Fruit fly (Drosophila melanogaster): ENCODE measurements around the gene crn.
A peak's percentile ranks its signal among the peaks of the same experiment; 100 is the strongest.

Gene crn

dm6 chrX:2293294-2293988 is 43.7 kb upstream of the crn start, which contains the start of gene CG2865 (continued):
- TF ChIP-seq Pdp1 (GFP tag; optimal IDR thresholded peaks at IDR 0.05) (peak; percentile 90 to 93), rib (GFP tag; IDR thresholded peaks at IDR 0.05) (peak; percentile 73), Poxn (GFP tag; IDR thresholded peaks at IDR 0.05) (peak; percentile 26; the same call in 1 of the 2 replicates), gro (GFP tag; optimal IDR thresholded peaks at IDR 0.05) (peak; percentile 94), Jarid2 (GFP tag; optimal IDR thresholded peaks at IDR 0.05) (peak; percentile 93), CG34376 (GFP tag; optimal IDR thresholded peaks at IDR 0.05) (peak; percentile 98), CG12155 (GFP tag; optimal IDR thresholded peaks at IDR 0.05) (peak; percentile 89), CG2712 (tag; optimal IDR thresholded peaks at IDR 0.05) (peak; percentile 96), CG17912 (GFP tag; optimal IDR thresholded peaks at IDR 0.05) (peak; percentile 37), CG12744 (GFP tag; optimal IDR thresholded peaks at IDR 0.05) (peak; percentile 80), CG10654 (GFP tag; optimal IDR thresholded peaks at IDR 0.05) (peak; percentile 81), gsb (GFP tag; IDR thresholded peaks at IDR 0.05) (peak; percentile 69), run (tag; optimal IDR thresholded peaks at IDR 0.05) (peak; percentile 95), NFAT (GFP tag; IDR thresholded peaks at IDR 0.05) (peak; percentile 63), hkb (optimal IDR thresholded peaks at IDR 0.05) (no peak), hkb (GFP tag; IDR thresholded peaks at IDR 0.05) (peak; percentile 92), Meics (GFP tag; optimal IDR thresholded peaks at IDR 0.05) (peak; percentile 97), CG9215 (GFP tag; IDR thresholded peaks at IDR 0.05) (peak; percentile 86), CG1024 (GFP tag; IDR thresholded peaks at IDR 0.05) (peak; percentile 28; the same call in 1 of the 2 replicates), btn (GFP tag; optimal IDR thresholded peaks at IDR 0.05) (peak; percentile 68), wdn (GFP tag; IDR thresholded peaks at IDR 0.05) (peak; percentile 71), grau (tag; optimal IDR thresholded peaks at IDR 0.05) (peak; percentile 96), pfk (GFP tag; optimal IDR thresholded peaks at IDR 0.05) (peak; percentile 65), CG11456 (GFP tag; IDR thresholded peaks at IDR 0.05) (peak; percentile 79), CG10431 (GFP tag; optimal IDR thresholded peaks at IDR 0.05) (peak; percentile 88), CG14710 (tag; optimal IDR thresholded peaks at IDR 0.05) (peak; percentile 93), CG7556 (GFP tag; optimal IDR thresholded peaks at IDR 0.05) (peak; percentile 97), Nf-YA (GFP tag; IDR thresholded peaks at IDR 0.05) (peak; percentile 65; the same call in 1 of the 2 replicates), fd96Cb (tag; optimal IDR thresholded peaks at IDR 0.05) (peak; percentile 90)

dm6 chrX:2292410-2292809 is 42.6 kb upstream of the crn start:
- TF ChIP-seq CG14014 (GFP tag; IDR thresholded peaks at IDR 0.05) (no peak), Awh (GFP tag; IDR thresholded peaks at IDR 0.05) (no peak), cg (GFP tag; optimal IDR thresholded peaks at IDR 0.05) (peak; percentile 17), chm (GFP tag; IDR thresholded peaks at IDR 0.05) (0 out of 2 replicates have a peak, but pooled peaks have one; percentile 12), CG5180 (GFP tag; optimal IDR thresholded peaks at IDR 0.05) (peak; percentile 47), crol (GFP tag; IDR thresholded peaks at IDR 0.05) (peak; percentile 56), CG4360 (GFP tag; IDR thresholded peaks at IDR 0.05) (peak; percentile 81)

dm6 chrX:2291023-2291422 is 41.2 kb upstream of the crn start:
- TF ChIP-seq Med (GFP tag), result peak; percentile 9
- no peak for TF ChIP-seq CG11085 (GFP tag; IDR thresholded peaks at IDR 0.05)
- TF ChIP-seq Hr78 (GFP tag; optimal IDR thresholded peaks at IDR 0.05), result peak in 1 of 2 experiments; percentile 90
- TF ChIP-seq BtbVII (GFP tag; optimal IDR thresholded peaks at IDR 0.05), result no peak
- no peak for TF ChIP-seq CG2129 (GFP tag; IDR thresholded peaks at IDR 0.05; ENCODE audit: partially characterized antibody)
- no peak for TF ChIP-seq dmrt11E (tag; optimal IDR thresholded peaks at IDR 0.05)
- peak; percentile 82 for TF ChIP-seq sr (GFP tag; IDR thresholded peaks at IDR 0.05)
- TF ChIP-seq CG17361 (GFP tag; IDR thresholded peaks at IDR 0.05), result no peak
- no peak for TF ChIP-seq cas (GFP tag; IDR thresholded peaks at IDR 0.05)
